Fruit fly (Drosophila melanogaster) whole organism, adult: Measurements from ENCODE around the gene CG7781.

Source experiments
- CG11617 ChIP-seq: fragments of 200-800 bp; sonication (Bioruptor generic); optimal IDR thresholded peaks from 2 replicates; lab custom pipeline; 2017; ENCODE audit warnings: mild to moderate bottlenecking, missing biosample characterization, missing genetic modification reagents, missing genetic modification characterization
- CG12768 ChIP-seq: fragments of 200-800 bp; sonication (Bioruptor generic); optimal IDR thresholded peaks from 2 replicates; lab custom pipeline; 2017; ENCODE audit warnings: missing biosample characterization, missing genetic modification characterization, mild to moderate bottlenecking, moderate library complexity, missing genetic modification reagents
- CG14711 ChIP-seq: fragments of 200-800 bp; sonication (Bioruptor generic); optimal IDR thresholded peaks from 2 replicates; lab custom pipeline; 2018; ENCODE audit warnings: missing biosample characterization, mild to moderate bottlenecking, missing genetic modification characterization, moderate library complexity
- CG1620 ChIP-seq: fragments of 200-800 bp; sonication (Bioruptor generic); optimal IDR thresholded peaks from 2 replicates; lab custom pipeline; 2016; ENCODE audit warnings: missing biosample characterization, missing genetic modification characterization
- CG33017 ChIP-seq: fragments of 200-800 bp; sonication (Bioruptor generic); optimal IDR thresholded peaks from 2 replicates; lab custom pipeline; 2018; ENCODE audit warnings: missing biosample characterization, mild to moderate bottlenecking, missing genetic modification characterization, moderate library complexity
- CG5204 ChIP-seq: fragments of 200-800 bp; sonication (Bioruptor generic); optimal IDR thresholded peaks from 2 replicates; lab custom pipeline; 2016; ENCODE audit warnings: missing biosample characterization, missing genetic modification characterization
- CG7045 ChIP-seq: fragments of 200-800 bp; sonication (Bioruptor generic); optimal IDR thresholded peaks from 2 replicates; lab custom pipeline; 2017; ENCODE audit warnings: missing biosample characterization, mild to moderate bottlenecking, missing genetic modification characterization
- CG7101 ChIP-seq: fragments of 200-800 bp; sonication (Bioruptor generic); optimal IDR thresholded peaks from 2 replicates; lab custom pipeline; 2018; ENCODE audit warnings: missing biosample characterization, mild to moderate bottlenecking, missing genetic modification characterization, moderate library complexity
- Clk ChIP-seq: fragments of 200-800 bp; sonication (Bioruptor generic); optimal IDR thresholded peaks from 2 replicates; lab custom pipeline; 2017; ENCODE audit warnings: missing biosample characterization, missing genetic modification characterization
- Crg-1 ChIP-seq: fragments of 200-800 bp; sonication (Bioruptor generic); optimal IDR thresholded peaks from 2 replicates; lab custom pipeline; 2016; ENCODE audit warnings: missing biosample characterization, missing genetic modification characterization
- Hr96 ChIP-seq: fragments of 200-800 bp; sonication (Bioruptor generic); optimal IDR thresholded peaks from 2 replicates; lab custom pipeline; 2016; ENCODE audit warnings: missing biosample characterization, missing genetic modification characterization
- Mnt ChIP-seq: fragments of 200-800 bp; sonication (Bioruptor generic); optimal IDR thresholded peaks from 2 replicates; lab custom pipeline; 2016; ENCODE audit warnings: missing biosample characterization, mild to moderate bottlenecking, missing genetic modification characterization
- bab1 ChIP-seq: fragments of 200-800 bp; sonication (Bioruptor generic); optimal IDR thresholded peaks from 3 replicates; lab custom pipeline; 2019; ENCODE audit warnings: missing biosample characterization, mild to moderate bottlenecking, missing genetic modification characterization, moderate library complexity
- cic ChIP-seq: fragments of 200-800 bp; sonication (Bioruptor generic); optimal IDR thresholded peaks from 2 replicates; lab custom pipeline; 2017; ENCODE audit warnings: missing biosample characterization, mild to moderate bottlenecking, missing genetic modification characterization, moderate library complexity
- cnc ChIP-seq, 2 experiments: fragments of >200 bp; optimal IDR thresholded peaks; 2 replicates each; lab custom pipeline; 2017
- kay ChIP-seq: fragments of 200-800 bp; sonication (Bioruptor generic); peaks from one replicate; lab custom pipeline; 2016; ENCODE audit warnings: missing biosample characterization, missing genetic modification characterization, borderline replicate concordance
- ovo ChIP-seq: fragments of 200-800 bp; sonication (Bioruptor generic); optimal IDR thresholded peaks from 2 replicates; lab custom pipeline; 2016; ENCODE audit warnings: missing biosample characterization, missing genetic modification characterization
- pad ChIP-seq: fragments of 200-800 bp; sonication (Bioruptor generic); optimal IDR thresholded peaks from 3 replicates; lab custom pipeline; 2017; ENCODE audit warnings: missing biosample characterization, missing genetic modification characterization, mild to moderate bottlenecking, moderate library complexity, missing genetic modification reagents
- tj ChIP-seq: fragments of 200-800 bp; sonication (Bioruptor generic); optimal IDR thresholded peaks from 3 replicates; lab custom pipeline; 2017; ENCODE audit warnings: missing biosample characterization, mild to moderate bottlenecking, missing genetic modification characterization, moderate library complexity
- toe ChIP-seq: fragments of 200-800 bp; sonication (Bioruptor generic); optimal IDR thresholded peaks from 2 replicates; lab custom pipeline; 2016; ENCODE audit warnings: missing biosample characterization, missing genetic modification characterization

Gene CG7781

DNA sequence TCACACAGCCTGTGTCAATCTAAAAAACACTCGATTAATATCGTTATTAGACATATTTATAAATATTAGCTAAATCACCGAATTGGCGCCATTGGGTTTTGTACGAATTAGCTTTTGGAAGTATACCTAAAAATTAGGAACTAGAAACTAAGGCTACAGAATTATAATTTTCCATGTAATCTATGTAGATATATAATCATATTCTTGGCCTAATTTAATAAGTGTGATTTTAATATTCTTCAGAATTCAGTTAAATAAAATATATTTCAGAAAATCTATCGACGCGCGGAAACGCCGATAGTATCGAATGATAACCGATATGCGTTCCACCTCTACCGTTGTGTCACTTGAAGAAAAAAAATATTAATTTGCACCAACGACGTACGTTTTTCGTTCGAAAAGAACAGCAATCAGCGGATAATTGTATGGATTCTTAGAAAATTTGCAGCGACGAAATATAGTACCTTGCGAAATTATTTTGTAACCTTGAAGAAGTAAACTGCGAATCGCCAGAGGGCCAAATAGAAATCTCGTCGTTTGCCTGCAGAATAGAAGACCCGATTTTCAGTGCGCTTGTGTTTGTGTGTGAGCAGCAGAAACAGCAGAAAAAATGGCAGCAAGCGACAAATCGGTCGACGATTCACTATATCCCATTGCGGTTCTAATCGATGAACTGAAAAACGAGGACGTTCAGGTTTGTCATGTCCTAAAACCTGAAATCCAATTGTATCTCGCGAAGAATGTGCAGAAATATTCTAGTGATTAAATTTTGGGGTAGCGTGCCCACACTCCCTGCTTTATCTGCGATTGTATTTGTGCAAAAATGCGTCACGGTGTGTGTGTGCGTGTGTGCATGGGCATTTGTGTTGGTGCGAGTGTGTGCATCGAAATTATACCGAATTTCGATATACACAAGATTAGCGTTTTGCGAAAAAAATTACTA, 40.8 kb upstream of the CG7781 start, which contains the start of gene Pp2A-29B:
TSS of gene Pp2A-29B (plus strand) at position 338 of the 943 bp plus-strand sequence.
- peak; percentile 60 for TF ChIP-seq CG1620
- TF ChIP-seq pad (GFP tag; lab: Kevin White, UChicago): peak; percentile 27
- TF ChIP-seq Hr96: peak; percentile 45
- TF ChIP-seq Mnt (GFP tag; lab: Kevin White, UChicago): peak; percentile 45
- TF ChIP-seq cic (GFP tag; lab: Kevin White, UChicago): peak; percentile 70
- TF ChIP-seq toe (GFP tag; lab: Kevin White, UChicago): peak; percentile 86
- TF ChIP-seq CG14711: peak; percentile 10
- peak; percentile 45 for TF ChIP-seq CG7101 (tag; lab: Kevin White, UChicago)
- TF ChIP-seq CG5204 (GFP tag; lab: Kevin White, UChicago): no peak
- peak; percentile 34 for TF ChIP-seq tj (GFP tag; lab: Kevin White, UChicago)
- peak; percentile 66 for TF ChIP-seq kay (GFP tag; lab: Kevin White, UChicago)
- TF ChIP-seq bab1 (GFP tag; lab: Kevin White, UChicago): no peak
- peak; percentile 25 for TF ChIP-seq CG33017 (tag; lab: Kevin White, UChicago)
- no peak for TF ChIP-seq CG12768 (GFP tag; lab: Kevin White, UChicago)
- peak; percentile 58 for TF ChIP-seq ovo
- TF ChIP-seq Crg-1 (GFP tag; lab: Kevin White, UChicago): peak; percentile 72
- TF ChIP-seq CG11617 (GFP tag; lab: Kevin White, UChicago): peak; percentile 37
- no peak for TF ChIP-seq CG7045

- no peak for TF ChIP-seq kay (GFP tag; lab: Kevin White, UChicago)
- TF ChIP-seq bab1 (GFP tag; lab: Kevin White, UChicago): peak; percentile 51
- TF ChIP-seq pad (GFP tag; lab: Kevin White, UChicago): peak; percentile 37
- no peak for TF ChIP-seq cnc (optimal IDR thresholded peaks at IDR 0.05; lab: Kevin White, UChicago)
- no peak for TF ChIP-seq CG5204 (GFP tag; lab: Kevin White, UChicago)
- no peak for TF ChIP-seq CG33017 (tag; lab: Kevin White, UChicago)
- peak; percentile 28 for TF ChIP-seq CG1620
- TF ChIP-seq CG7101 (tag; lab: Kevin White, UChicago): peak; percentile 46
- TF ChIP-seq Mnt (GFP tag; lab: Kevin White, UChicago): peak; percentile 96
- peak; percentile 37 for TF ChIP-seq cic (GFP tag; lab: Kevin White, UChicago)
- TF ChIP-seq Hr96: peak; percentile 19
- peak; percentile 54 for TF ChIP-seq toe (GFP tag; lab: Kevin White, UChicago)
- TF ChIP-seq CG14711: peak; percentile 72
- peak; percentile 46 for TF ChIP-seq CG11617 (GFP tag; lab: Kevin White, UChicago)
- no peak for TF ChIP-seq tj (GFP tag; lab: Kevin White, UChicago)
- no peak for TF ChIP-seq Clk (GFP tag; lab: Kevin White, UChicago)
Measured at dm6 chr2L:8364006-8364956, 39.1 kb upstream of the CG7781 start, which contains the start of the genes RpS13 and CSN8. Gene RpS13, minus strand, starts transcription at chr2L:8364662. Gene CSN8, plus strand, starts transcription at chr2L:8364855.

- no peak for TF ChIP-seq CG7101 (tag; lab: Kevin White, UChicago)
- no peak for TF ChIP-seq cnc (optimal IDR thresholded peaks at IDR 0.05; lab: Kevin White, UChicago)
- peak; percentile 48 for TF ChIP-seq CG11617 (GFP tag; lab: Kevin White, UChicago)
- TF ChIP-seq Hr96: no peak
- no peak for TF ChIP-seq CG14711
- no peak for TF ChIP-seq Crg-1 (GFP tag; lab: Kevin White, UChicago)
- no peak for TF ChIP-seq ovo
- no peak for TF ChIP-seq kay (GFP tag; lab: Kevin White, UChicago)
- no peak for TF ChIP-seq bab1 (GFP tag; lab: Kevin White, UChicago)
- TF ChIP-seq Clk (GFP tag; lab: Kevin White, UChicago): no peak
- peak; percentile 6 for TF ChIP-seq pad (GFP tag; lab: Kevin White, UChicago)
- no peak for TF ChIP-seq Mnt (GFP tag; lab: Kevin White, UChicago)
- no peak for TF ChIP-seq CG7045
- TF ChIP-seq cic (GFP tag; lab: Kevin White, UChicago): no peak
- no peak for TF ChIP-seq CG5204 (GFP tag; lab: Kevin White, UChicago)
- TF ChIP-seq CG1620: no peak
- TF ChIP-seq tj (GFP tag; lab: Kevin White, UChicago): no peak
Measured at dm6 chr2L:8362955-8363285, 37.7 kb upstream of the CG7781 start.

DNA sequence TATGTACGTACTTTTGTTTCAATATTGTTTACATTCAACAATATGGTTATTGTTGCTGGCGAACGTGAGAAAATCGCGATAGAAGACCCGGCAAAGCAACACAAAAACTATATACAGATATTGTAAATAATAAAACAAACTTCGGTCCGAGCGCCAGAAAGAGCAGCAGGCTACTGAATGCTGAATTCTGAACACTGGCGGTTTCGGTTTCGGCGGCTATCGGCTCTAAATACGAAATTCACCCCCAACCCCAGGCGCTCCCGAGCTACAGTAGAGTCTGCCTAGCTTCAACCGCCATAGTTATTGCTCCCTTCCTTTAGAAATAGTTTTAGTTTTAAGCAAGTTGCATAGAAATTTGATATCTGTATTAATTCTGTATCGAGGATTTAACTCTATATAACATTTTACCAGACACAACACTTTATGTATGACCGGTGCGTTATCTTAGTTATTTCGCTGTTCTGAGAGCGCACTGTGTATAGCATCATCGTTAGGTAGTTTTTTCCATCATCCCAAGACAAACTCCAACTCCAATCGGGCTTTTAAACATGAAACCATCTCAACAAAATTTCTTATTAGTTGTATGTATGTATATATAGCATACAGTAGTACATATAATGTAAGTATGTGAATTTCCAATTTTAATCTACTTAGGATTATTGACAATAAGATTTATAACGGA, 37.2 kb upstream of the CG7781 start, which contains the start of gene CG7627:
TSS of gene CG7627 (minus strand) at position 197 of the 682 bp plus-strand sequence.
- TF ChIP-seq CG7101 (tag; lab: Kevin White, UChicago) (peak; percentile 79), Crg-1 (GFP tag; lab: Kevin White, UChicago) (peak; percentile 62), CG11617 (GFP tag; lab: Kevin White, UChicago) (peak; percentile 81), CG12768 (GFP tag; lab: Kevin White, UChicago) (peak; percentile 73), cic (GFP tag; lab: Kevin White, UChicago) (peak; percentile 76), CG5204 (GFP tag; lab: Kevin White, UChicago) (peak; percentile 65), toe (GFP tag; lab: Kevin White, UChicago) (peak; percentile 69), pad (GFP tag; lab: Kevin White, UChicago) (peak; percentile 54), cnc (optimal IDR thresholded peaks at IDR 0.05; lab: Kevin White, UChicago) (no peak), kay (GFP tag; lab: Kevin White, UChicago) (peak; percentile 72), bab1 (GFP tag; lab: Kevin White, UChicago) (peak; percentile 66), CG1620 (peak; percentile 64), CG33017 (tag; lab: Kevin White, UChicago) (peak; percentile 39), Mnt (GFP tag; lab: Kevin White, UChicago) (peak; percentile 82), ovo (peak; percentile 24), CG7045 (peak; percentile 69), tj (GFP tag; lab: Kevin White, UChicago) (no peak), CG14711 (peak; percentile 60), Hr96 (peak; percentile 85), Clk (GFP tag; lab: Kevin White, UChicago) (peak; percentile 54)
